Worm (Caenorhabditis elegans) whole organism, young adult: Measurements from ENCODE around the gene F52E4.5.

Source experiments
- T26A5.8 ChIP-seq: sonication (generic microtip); optimal IDR thresholded peaks from 2 replicates; lab custom pipeline; 2016; ENCODE audit warnings: missing genetic modification characterization, missing compliant biosample characterization
- Y53G8AR.9 ChIP-seq: fragments of 200-800 bp; sonication (Bioruptor generic); conservative IDR thresholded peaks from 2 replicates; pipeline ENCODE4 v1.3.6; 2022; ENCODE audit warnings: missing genetic modification reagents, missing genetic modification characterization, missing compliant biosample characterization
- egl-18 ChIP-seq: fragments of 200-800 bp; sonication (Bioruptor generic); IDR thresholded peaks from 2 replicates; pipeline ENCODE4 v1.3.6; 2022; ENCODE audit warnings: missing genetic modification reagents, missing genetic modification characterization, missing compliant biosample characterization
- hmg-20 ChIP-seq: fragments of 200-800 bp; sonication (Bioruptor generic); IDR thresholded peaks from 2 replicates; pipeline ENCODE4 v1.3.6; 2022; ENCODE audit warnings: missing genetic modification reagents, missing genetic modification characterization, missing compliant biosample characterization
- lin-26 ChIP-seq: fragments of 200-800 bp; sonication (Bioruptor generic); IDR thresholded peaks from 2 replicates; pipeline ENCODE4 v1.3.6; 2022; ENCODE audit warnings: missing genetic modification reagents, missing genetic modification characterization, missing compliant biosample characterization
- mcd-1 ChIP-seq: fragments of 200-800 bp; sonication (Bioruptor generic); IDR thresholded peaks from 2 replicates; pipeline ENCODE4 v1.3.6; 2022; ENCODE audit warnings: missing genetic modification reagents, missing genetic modification characterization, missing compliant biosample characterization
- nhr-90 ChIP-seq: sonication (generic microtip); optimal IDR thresholded peaks from 2 replicates; lab custom pipeline; 2016; ENCODE audit warnings: missing genotype, mild to moderate bottlenecking, missing genetic modification characterization, missing compliant biosample characterization
- repo-1 ChIP-seq: sonication (generic microtip); optimal IDR thresholded peaks from 2 replicates; lab custom pipeline; 2017; ENCODE audit warnings: mild to moderate bottlenecking, missing genetic modification characterization, missing compliant biosample characterization
- snpc-1.1 ChIP-seq: sonication (generic microtip); optimal IDR thresholded peaks from 2 replicates; lab custom pipeline; 2017; ENCODE audit warnings: missing genetic modification characterization, mild to moderate bottlenecking, missing compliant biosample characterization, antibody characterized with exemption, moderate library complexity, missing genotype, missing genetic modification reagents; ENCODE audit not compliant: insufficient read depth
- unc-62 ChIP-seq: fragments of 150-350 bp; optimal IDR thresholded peaks from 2 replicates; lab custom pipeline; 2014; ENCODE audit warnings: missing biosample characterization, missing genetic modification reagents, missing genetic modification characterization

- TF ChIP-seq snpc-1.1 (tag; lab: Kevin White, UChicago) = no peak
- no peak for TF ChIP-seq Y53G8AR.9
- TF ChIP-seq unc-62 (GFP tag; lab: Kevin White, UChicago) = no peak
- no peak for TF ChIP-seq mcd-1
- TF ChIP-seq hmg-20 = no peak
- no peak for TF ChIP-seq T26A5.8 (tag; lab: Kevin White, UChicago)
- TF ChIP-seq nhr-90 (tag; lab: Kevin White, UChicago) = no peak
- TF ChIP-seq egl-18 (GFP tag; lab: Robert Waterston, UW) = no peak
- no peak for TF ChIP-seq lin-26 (GFP tag; lab: Robert Waterston, UW)
- TF ChIP-seq repo-1 = no peak
Observed at ce11 chrX:3118596-3119287, 31.6 kb upstream of the F52E4.5 start.
